Fruit fly (Drosophila melanogaster) whole organism, embryonic: ENCODE results near the gene CG13314.
A peak's percentile ranks its signal among the peaks of the same experiment; 100 is the strongest.

Experiments
- Adf1 ChIP-seq: fragments of 200-800 bp; sonication (Bioruptor generic); IDR thresholded peaks from 2 replicates; pipeline ENCODE4 v1.3.6; 2022; ENCODE audit warnings: missing biosample characterization, missing genetic modification characterization
- Atf-2 ChIP-seq: fragments of 200-800 bp; sonication (Bioruptor generic); optimal IDR thresholded peaks from 2 replicates; lab custom pipeline; 2016; ENCODE audit warnings: missing biosample characterization, missing genetic modification characterization
- CG10366 ChIP-seq: fragments of 200-800 bp; sonication (Bioruptor generic); IDR thresholded peaks from 2 replicates; pipeline ENCODE4 v1.3.6; 2022; ENCODE audit warnings: missing biosample characterization, missing genetic modification characterization
- CG11085 ChIP-seq: fragments of 200-800 bp; sonication (Bioruptor generic); IDR thresholded peaks from 2 replicates; pipeline ENCODE4 v1.3.6; 2022; ENCODE audit warnings: missing biosample characterization, missing genetic modification characterization
- CG12104 ChIP-seq: fragments of 200-800 bp; sonication (Bioruptor generic); optimal IDR thresholded peaks from 3 replicates; lab custom pipeline; 2016; ENCODE audit warnings: missing biosample characterization, missing genetic modification characterization
- CG12236 ChIP-seq: fragments of 200-800 bp; sonication (Bioruptor generic); optimal IDR thresholded peaks from 2 replicates; lab custom pipeline; 2016; ENCODE audit warnings: missing biosample characterization, missing genetic modification characterization
- CG14014 ChIP-seq: fragments of 200-800 bp; sonication (Bioruptor generic); IDR thresholded peaks from 2 replicates; pipeline ENCODE4 v1.3.6; 2022; ENCODE audit warnings: missing biosample characterization, missing genetic modification characterization
- CG15514 ChIP-seq: fragments of 200-800 bp; sonication (Bioruptor generic); optimal IDR thresholded peaks from 3 replicates; lab custom pipeline; 2017; ENCODE audit warnings: missing biosample characterization, missing genetic modification characterization, mild to moderate bottlenecking, moderate library complexity, missing genetic modification reagents
- CG1603 ChIP-seq: fragments of 200-800 bp; sonication (Bioruptor generic); optimal IDR thresholded peaks from 2 replicates; lab custom pipeline; 2019; ENCODE audit warnings: missing biosample characterization, mild to moderate bottlenecking, missing genetic modification characterization, moderate library complexity
- CG1832 ChIP-seq: fragments of 200-800 bp; sonication (Bioruptor generic); optimal IDR thresholded peaks from 2 replicates; lab custom pipeline; 2017; ENCODE audit warnings: missing biosample characterization, mild to moderate bottlenecking, missing genetic modification characterization, inconsistent platforms
- CG18599 ChIP-seq: fragments of 200-800 bp; sonication (Bioruptor generic); optimal IDR thresholded peaks from 3 replicates; lab custom pipeline; 2017; ENCODE audit warnings: missing biosample characterization, missing genetic modification characterization, mild to moderate bottlenecking, moderate library complexity, missing genetic modification reagents
- CG18619 ChIP-seq: fragments of 200-800 bp; sonication (Bioruptor generic); optimal IDR thresholded peaks from 3 replicates; lab custom pipeline; 2017; ENCODE audit warnings: missing biosample characterization, mild to moderate bottlenecking, missing genetic modification characterization
- CG2129 ChIP-seq: fragments of 200-800 bp; sonication (Bioruptor generic); IDR thresholded peaks from 2 replicates; pipeline ENCODE4 v1.3.6; 2022; ENCODE audit warnings: missing biosample characterization, missing genetic modification characterization; ENCODE audit not compliant: partially characterized antibody
- CG31441 ChIP-seq: fragments of 200-800 bp; sonication (Bioruptor generic); IDR thresholded peaks from 2 replicates; pipeline ENCODE4 v1.3.6; 2022; ENCODE audit warnings: missing biosample characterization, missing genetic modification characterization
- CG3163 ChIP-seq: fragments of 200-800 bp; sonication (Bioruptor generic); optimal IDR thresholded peaks from 3 replicates; lab custom pipeline; 2016; ENCODE audit warnings: missing biosample characterization, missing genetic modification characterization
- CG8924 ChIP-seq: fragments of 200-800 bp; optimal IDR thresholded peaks from 3 replicates; lab custom pipeline; 2019; ENCODE audit warnings: missing biosample characterization, mild to moderate bottlenecking, missing genetic modification characterization, moderate library complexity
- CoRest ChIP-seq: fragments of 200-800 bp; sonication (Bioruptor generic); optimal IDR thresholded peaks from 3 replicates; lab custom pipeline; 2018; ENCODE audit warnings: missing biosample characterization, mild to moderate bottlenecking, missing genetic modification characterization, moderate library complexity
- D19A ChIP-seq: fragments of 200-800 bp; optimal IDR thresholded peaks from 3 replicates; lab custom pipeline; 2019; ENCODE audit warnings: missing biosample characterization, mild to moderate bottlenecking, missing genetic modification characterization, moderate library complexity
- Doc2 ChIP-seq: fragments of 200-800 bp; sonication (Bioruptor generic); IDR thresholded peaks from 2 replicates; pipeline ENCODE4 v1.3.6; 2022; ENCODE audit warnings: missing biosample characterization, missing genetic modification characterization
- Doc3 ChIP-seq: fragments of 200-800 bp; sonication (Bioruptor generic); IDR thresholded peaks from 3 replicates; pipeline ENCODE4 v1.3.6; 2022; ENCODE audit warnings: missing biosample characterization, missing genetic modification characterization; ENCODE audit not compliant: partially characterized antibody
- Dref ChIP-seq: fragments of 200-800 bp; sonication (Bioruptor generic); IDR thresholded peaks from 2 replicates; pipeline ENCODE4 v1.3.6; 2022; ENCODE audit warnings: missing biosample characterization, missing genetic modification characterization
- ERR ChIP-seq: fragments of 200-800 bp; sonication (Bioruptor generic); optimal IDR thresholded peaks from 2 replicates; lab custom pipeline; 2016; ENCODE audit warnings: missing biosample characterization, missing genetic modification characterization
- GATAe ChIP-seq: fragments of 200-800 bp; sonication (Bioruptor generic); conservative IDR thresholded peaks from 2 replicates; pipeline ENCODE4 v1.3.6; 2022; ENCODE audit warnings: missing biosample characterization, missing genetic modification characterization
- H15 ChIP-seq: fragments of 200-800 bp; sonication (Bioruptor generic); IDR thresholded peaks from 3 replicates; pipeline ENCODE4 v1.3.6; 2022; ENCODE audit warnings: missing biosample characterization, missing genetic modification characterization
- Hey ChIP-seq: fragments of 200-800 bp; sonication (Bioruptor generic); optimal IDR thresholded peaks from 3 replicates; lab custom pipeline; 2018; ENCODE audit warnings: missing biosample characterization, mild to moderate bottlenecking, missing genetic modification characterization
- Hmx ChIP-seq: fragments of 200-800 bp; sonication (Bioruptor generic); optimal IDR thresholded peaks from 2 replicates; lab custom pipeline; 2016; ENCODE audit warnings: missing biosample characterization, missing genetic modification characterization
- Max ChIP-seq: fragments of 200-800 bp; sonication (Bioruptor generic); optimal IDR thresholded peaks from 2 replicates; lab custom pipeline; 2016; ENCODE audit warnings: missing biosample characterization, mild to moderate bottlenecking, missing genetic modification characterization
- Myb ChIP-seq: fragments of 200-800 bp; sonication (Bioruptor generic); optimal IDR thresholded peaks from 2 replicates; lab custom pipeline; 2016; ENCODE audit warnings: missing biosample characterization, missing genetic modification characterization
- Nf-YA ChIP-seq: fragments of 200-800 bp; sonication (Bioruptor generic); IDR thresholded peaks from 2 replicates; pipeline ENCODE4 v1.3.6; 2022; ENCODE audit warnings: missing biosample characterization, missing genetic modification characterization
- Oaz ChIP-seq: fragments of 200-800 bp; sonication (Bioruptor generic); IDR thresholded peaks from 2 replicates; pipeline ENCODE4 v1.3.6; 2022; ENCODE audit warnings: missing biosample characterization, missing genetic modification characterization
- Opbp ChIP-seq: fragments of 200-800 bp; sonication (Bioruptor generic); IDR thresholded peaks from 3 replicates; pipeline ENCODE4 v1.3.6; 2022; ENCODE audit warnings: missing biosample characterization, missing genetic modification characterization; ENCODE audit not compliant: partially characterized antibody
- PHDP ChIP-seq: fragments of 200-800 bp; sonication (Bioruptor generic); optimal IDR thresholded peaks from 3 replicates; lab custom pipeline; 2018; ENCODE audit warnings: missing biosample characterization, mild to moderate bottlenecking, missing genetic modification characterization, moderate library complexity
- Sox102F ChIP-seq: fragments of 200-800 bp; sonication (Bioruptor generic); optimal IDR thresholded peaks from 2 replicates; lab custom pipeline; 2018; ENCODE audit warnings: missing biosample characterization, mild to moderate bottlenecking, missing genetic modification characterization, moderate library complexity
- Taf1 ChIP-seq: fragments of 200-800 bp; sonication (Bioruptor generic); IDR thresholded peaks from 2 replicates; pipeline ENCODE4 v1.3.6; 2022; ENCODE audit warnings: missing biosample characterization, missing genetic modification characterization
- ap ChIP-seq: fragments of 200-800 bp; sonication (Bioruptor generic); IDR thresholded peaks from 2 replicates; pipeline ENCODE4 v1.3.6; 2022; ENCODE audit warnings: missing biosample characterization, missing genetic modification characterization
- ase ChIP-seq: fragments of 200-800 bp; sonication (Bioruptor generic); IDR thresholded peaks from 3 replicates; pipeline ENCODE4 v1.3.6; 2022; ENCODE audit warnings: missing biosample characterization, missing genetic modification characterization
- ato ChIP-seq: fragments of 200-800 bp; sonication (Bioruptor generic); IDR thresholded peaks from 2 replicates; pipeline ENCODE4 v1.3.6; 2022; ENCODE audit warnings: missing biosample characterization, missing genetic modification characterization; ENCODE audit not compliant: partially characterized antibody
- bab2 ChIP-seq: fragments of 200-800 bp; sonication (Bioruptor generic); optimal IDR thresholded peaks from 2 replicates; lab custom pipeline; 2016; ENCODE audit warnings: missing biosample characterization, missing genetic modification characterization
- br ChIP-seq: fragments of >200 bp; optimal IDR thresholded peaks from 2 replicates; lab custom pipeline; 2017
- dimm ChIP-seq: fragments of 200-800 bp; sonication (Bioruptor generic); IDR thresholded peaks from 2 replicates; pipeline ENCODE4 v1.3.6; 2022; ENCODE audit warnings: missing biosample characterization, missing genetic modification characterization
- gce ChIP-seq: fragments of 200-800 bp; sonication (Bioruptor generic); IDR thresholded peaks from 3 replicates; pipeline ENCODE4 v1.3.6; 2022; ENCODE audit warnings: missing biosample characterization, missing genetic modification characterization
- ham ChIP-seq: fragments of 200-800 bp; sonication (Bioruptor generic); IDR thresholded peaks from 2 replicates; pipeline ENCODE4 v1.3.6; 2022; ENCODE audit warnings: missing biosample characterization, missing genetic modification characterization
- kah ChIP-seq: fragments of 200-800 bp; sonication (Bioruptor generic); optimal IDR thresholded peaks from 2 replicates; lab custom pipeline; 2018; ENCODE audit warnings: missing biosample characterization, mild to moderate bottlenecking, missing genetic modification characterization
- klu ChIP-seq: fragments of 200-800 bp; sonication (Bioruptor generic); IDR thresholded peaks from 2 replicates; pipeline ENCODE4 v1.3.6; 2022; ENCODE audit warnings: missing biosample characterization, missing genetic modification characterization
- nmo ChIP-seq: fragments of 200-800 bp; sonication (Bioruptor generic); optimal IDR thresholded peaks from 2 replicates; lab custom pipeline; 2018; ENCODE audit warnings: missing biosample characterization, mild to moderate bottlenecking, missing genetic modification characterization, moderate library complexity
- p53 ChIP-seq: fragments of 200-800 bp; sonication (Bioruptor generic); optimal IDR thresholded peaks from 2 replicates; lab custom pipeline; 2016; ENCODE audit warnings: missing biosample characterization, missing genetic modification characterization
- slp2 ChIP-seq: fragments of 200-800 bp; sonication (Bioruptor generic); optimal IDR thresholded peaks from 2 replicates; lab custom pipeline; 2016; ENCODE audit warnings: missing biosample characterization, missing genetic modification characterization
- sug ChIP-seq: fragments of 200-800 bp; optimal IDR thresholded peaks from 2 replicates; lab custom pipeline; 2019; ENCODE audit warnings: missing biosample characterization, mild to moderate bottlenecking, missing genetic modification characterization, moderate library complexity
- yki ChIP-seq: fragments of >200 bp; optimal IDR thresholded peaks from 3 replicates; lab custom pipeline; 2018
- zen ChIP-seq: fragments of 200-800 bp; sonication (Bioruptor generic); optimal IDR thresholded peaks from 3 replicates; lab custom pipeline; 2018; ENCODE audit warnings: missing biosample characterization, mild to moderate bottlenecking, missing genetic modification characterization, moderate library complexity
- zfh1 ChIP-seq: fragments of 200-800 bp; sonication (Bioruptor generic); IDR thresholded peaks from 3 replicates; pipeline ENCODE4 v1.3.6; 2022; ENCODE audit warnings: missing biosample characterization, missing genetic modification characterization

CG13314 gene

DNA sequence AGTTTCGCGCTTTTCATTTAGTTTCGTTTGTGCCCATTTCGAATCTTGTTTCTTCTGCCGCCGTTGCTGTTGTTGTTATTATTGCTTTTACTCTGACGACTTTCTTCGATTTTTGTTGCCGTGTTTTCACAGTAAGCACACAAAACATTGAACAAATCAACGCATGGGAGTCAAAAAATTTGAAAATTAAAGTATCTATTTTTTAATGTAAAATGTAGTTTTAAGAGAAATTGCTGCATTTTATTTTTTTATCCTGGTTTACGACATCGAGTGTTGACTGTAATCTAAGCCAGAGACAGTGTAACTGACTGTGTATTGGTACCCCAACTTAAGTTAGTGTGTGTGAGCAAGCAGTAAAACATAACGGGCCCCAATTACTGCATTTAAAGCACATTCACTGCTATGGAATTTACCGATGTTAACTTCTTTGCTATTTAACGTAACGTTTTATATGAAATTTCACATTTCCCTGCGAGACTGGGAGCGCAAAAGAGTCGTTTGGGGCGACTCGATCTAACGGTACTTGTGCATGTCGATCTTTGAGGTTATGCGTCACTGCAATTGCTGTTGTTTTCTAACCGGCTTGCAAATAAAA, 14.7 kb downstream of the CG13314 start (continued):
- TF ChIP-seq Max (GFP tag; lab: Kevin White, UChicago) (peak; percentile 33), PHDP (peak; percentile 49), slp2 (GFP tag; lab: Kevin White, UChicago) (peak; percentile 40), Opbp (GFP tag; lab: Robert Waterston, UW) (no peak), CG15514 (GFP tag; lab: Kevin White, UChicago) (no peak), ato (no peak), Hey (no peak), CG18599 (GFP tag; lab: Kevin White, UChicago) (peak; percentile 28), CG1603 (tag; lab: Kevin White, UChicago) (peak; percentile 73), D19A (tag; lab: Kevin White, UChicago) (peak; percentile 50), Sox102F (GFP tag; lab: Kevin White, UChicago) (peak; percentile 84), CG11085 (GFP tag; lab: Robert Waterston, UW) (0 out of 2 replicates have a peak, but pooled peaks have one; percentile 44), ase (GFP tag; lab: Robert Waterston, UW) (peak; percentile 57; the same call in 2 of the 3 replicates), CG14014 (GFP tag; lab: Robert Waterston, UW) (peak; percentile 72), zfh1 (peak; percentile 85), CG12104 (peak; percentile 25), nmo (GFP tag; lab: Kevin White, UChicago) (peak; percentile 69), br (lab: Kevin White, UChicago) (no peak), CG31441 (GFP tag; lab: Robert Waterston, UW) (no peak; the same call in 1 of the 2 replicates), kah (GFP tag; lab: Kevin White, UChicago) (no peak), CG1832 (GFP tag; lab: Kevin White, UChicago) (no peak), CG18619 (GFP tag; lab: Kevin White, UChicago) (peak; percentile 23), H15 (GFP tag; lab: Robert Waterston, UW) (peak; percentile 68; the same call in 2 of the 3 replicates), CG2129 (GFP tag; lab: Robert Waterston, UW) (no peak), yki (no peak), CG8924 (tag; lab: Kevin White, UChicago) (peak; percentile 51), CG3163 (GFP tag; lab: Kevin White, UChicago) (no peak), Taf1 (no peak), zen (peak; percentile 8), Hmx (GFP tag; lab: Kevin White, UChicago) (no peak), dimm (GFP tag; lab: Robert Waterston, UW) (peak; percentile 51; the same call in 1 of the 2 replicates), CoRest (no peak), sug (no peak), Nf-YA (0 out of 2 replicates have a peak, but pooled peaks have one; percentile 24), Adf1 (GFP tag; lab: Robert Waterston, UW) (no peak), ERR (GFP tag; lab: Kevin White, UChicago) (no peak), Dref (GFP tag; lab: Robert Waterston, UW) (no peak), GATAe (GFP tag; lab: Robert Waterston, UW) (no peak), gce (GFP tag; lab: Robert Waterston, UW) (0 out of 3 replicates have a peak, but pooled peaks have one; percentile 46), klu (peak; percentile 26; the same call in 1 of the 2 replicates), Atf-2 (no peak), bab2 (GFP tag; lab: Kevin White, UChicago) (peak; percentile 66), CG10366 (GFP tag; lab: Robert Waterston, UW) (peak; percentile 65), Oaz (no peak), Myb (GFP tag; lab: Kevin White, UChicago) (peak; percentile 0), Doc3 (no peak), p53 (GFP tag; lab: Kevin White, UChicago) (no peak), CG12236 (GFP tag; lab: Kevin White, UChicago) (no peak), ham (no peak), ap (peak; percentile 45), Doc2 (peak; percentile 45; the same call in 1 of the 2 replicates)
